Worm (Caenorhabditis elegans) whole organism, L1 larva: ENCODE results near the gene golg-4.
A peak's percentile ranks its signal among the peaks of the same experiment; 100 is the strongest.

Experiments used
- aly-2 ChIP-seq: fragments of 150-350 bp; optimal IDR thresholded peaks from 2 replicates; lab custom pipeline; 2014; ENCODE audit warnings: missing biosample characterization, missing genetic modification characterization
- efl-1 ChIP-seq, 4 experiments: fragments of 150-350 bp; optimal IDR thresholded peaks in 3 of 4; peaks in 1 of 4; 1 replicate in 1 of 4; 2 replicates in 3 of 4; lab custom pipeline; 2014; ENCODE audit warnings: missing biosample characterization in 2 of 4, missing genetic modification characterization in 2 of 4, missing genetic modification reagents in 2 of 4
- elt-2 ChIP-seq: sonication (generic microtip); optimal IDR thresholded peaks from 2 replicates; lab custom pipeline; 2016; ENCODE audit warnings: missing genetic modification characterization, mild to moderate bottlenecking, inconsistent platforms, missing compliant biosample characterization, missing genetic modification reagents
- mep-1 ChIP-seq: fragments of 150-350 bp; optimal IDR thresholded peaks from 2 replicates; lab custom pipeline; 2014; ENCODE audit warnings: missing biosample characterization, missing genetic modification characterization
- nhr-28 ChIP-seq: fragments of 150-350 bp; optimal IDR thresholded peaks from 2 replicates; lab custom pipeline; 2014; ENCODE audit warnings: missing biosample characterization, missing genetic modification characterization
- pqm-1 ChIP-seq: sonication (generic microtip); optimal IDR thresholded peaks from 3 replicates; lab custom pipeline; 2017; ENCODE audit warnings: missing biosample characterization, missing genetic modification characterization

- TF ChIP-seq efl-1 (optimal IDR thresholded peaks at IDR 0.05; lab: Kevin White, UChicago) (peak; percentile 98), efl-1 (GFP tag; optimal IDR thresholded peaks at IDR 0.05 in 1 of 2; lab: Kevin White, UChicago) (peak; percentile 91 to 99), pqm-1 (tag; lab: Kevin White, UChicago) (no peak), aly-2 (tag; lab: Kevin White, UChicago) (peak; percentile 96), mep-1 (tag; lab: Kevin White, UChicago) (peak; percentile 98), elt-2 (tag; lab: Kevin White, UChicago) (peak; percentile 94), nhr-28 (tag; lab: Kevin White, UChicago) (no peak)
Observed at ce11 chrIII:3456226-3456625, 50.9 kb downstream of the golg-4 start.
